Worm (Caenorhabditis elegans): ENCODE measurements around the gene T07G12.4.

DNA sequence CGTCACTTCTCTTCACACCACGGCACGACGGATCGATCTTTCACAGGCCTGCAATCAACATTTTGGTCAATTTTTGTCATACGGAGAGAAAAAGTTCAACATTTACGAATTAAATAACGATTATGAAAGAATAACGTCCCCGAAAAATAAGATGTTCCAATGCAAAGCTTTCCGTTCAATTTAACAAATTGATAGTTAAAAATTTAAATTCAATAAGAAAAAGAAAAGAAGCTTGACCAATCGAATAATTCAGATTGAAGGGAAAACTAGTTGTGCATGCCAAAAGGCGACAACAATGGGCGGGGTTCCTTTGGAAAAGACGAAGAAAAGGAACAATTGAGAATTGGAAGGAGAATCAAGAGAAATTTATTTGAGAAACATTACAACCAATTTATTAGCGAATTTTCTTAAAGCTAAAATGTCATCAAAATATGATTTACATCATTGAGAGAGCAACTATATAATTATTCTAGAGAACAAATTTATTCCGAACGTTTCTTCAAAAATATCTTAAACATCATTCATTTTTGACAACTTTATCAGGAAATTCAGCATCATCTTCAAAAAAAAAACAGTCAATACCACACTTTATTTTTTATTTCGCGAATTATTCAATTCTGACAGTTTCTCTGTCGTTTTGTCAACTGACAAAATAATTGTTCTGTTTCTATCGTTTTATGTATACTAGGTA, 36.8 kb downstream of the T07G12.4 start, which contains the start of gene tax-6:
- TF ChIP-seq fos-1 (tag; optimal IDR thresholded peaks at IDR 0.05) (no peak), lin-39 (tag; optimal IDR thresholded peaks at IDR 0.05) (no peak), mdl-1 (tag; optimal IDR thresholded peaks at IDR 0.05) (no peak), nhr-11 (tag; optimal IDR thresholded peaks at IDR 0.05) (no peak), lsy-2 (tag; optimal IDR thresholded peaks at IDR 0.05) (no peak), nhr-25 (tag; optimal IDR thresholded peaks at IDR 0.05) (no peak), nhr-129 (tag; optimal IDR thresholded peaks at IDR 0.05) (no peak), nhr-237 (tag; optimal IDR thresholded peaks at IDR 0.05) (no peak), snpc-4 (tag; optimal IDR thresholded peaks at IDR 0.05) (no peak), elt-3 (tag; optimal IDR thresholded peaks at IDR 0.05) (no peak), alr-1 (tag; optimal IDR thresholded peaks at IDR 0.05) (no peak)
